Worm (Caenorhabditis elegans): ENCODE results near the gene lron-15.

DNA sequence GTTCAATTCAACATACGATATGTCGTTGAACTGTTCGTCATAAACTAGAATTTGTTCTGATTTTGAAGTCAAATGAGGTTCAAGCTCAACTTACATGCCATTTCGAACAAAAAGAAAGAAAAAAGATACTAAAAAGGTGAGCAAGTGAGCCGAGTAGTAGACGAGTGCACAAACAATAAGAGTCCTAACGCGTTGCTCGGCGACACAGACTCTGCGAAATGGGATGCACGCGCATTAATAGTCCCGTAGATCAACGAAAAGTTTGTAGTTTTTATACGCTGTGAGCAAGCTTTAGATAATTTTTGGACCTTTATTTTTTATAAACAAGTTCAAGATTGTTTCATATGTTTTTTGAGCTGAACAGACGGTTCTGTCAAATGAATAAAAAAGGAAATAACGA is 16.1 kb downstream of the lron-15 start, which contains the start of gene C56E6.4:
- TF ChIP-seq lin-39 (tag; optimal IDR thresholded peaks at IDR 0.05), result no peak
- TF ChIP-seq nhr-11 (tag; optimal IDR thresholded peaks at IDR 0.05), result no peak
- no peak for TF ChIP-seq irx-1 (tag; optimal IDR thresholded peaks at IDR 0.05)
- no peak for TF ChIP-seq nhr-77 (tag; optimal IDR thresholded peaks at IDR 0.05)
- TF ChIP-seq unc-86 (tag; optimal IDR thresholded peaks at IDR 0.05), result no peak
- no peak for TF ChIP-seq blmp-1 (tag; optimal IDR thresholded peaks at IDR 0.05)
- TF ChIP-seq nhr-19 (GFP tag; conservative IDR thresholded peaks at IDR 0.05), result no peak
